Fruit fly (Drosophila melanogaster) S2 (cell line): ENCODE data around the gene lqf.

Experiments
- CG8478 ChIP-seq: fragments of >200 bp; optimal IDR thresholded peaks from 2 replicates; lab custom pipeline; 2018
- CTCF ChIP-seq, 2 experiments: fragments of >200 bp; optimal IDR thresholded peaks; 2 replicates each; lab custom pipeline; 2018

lqf gene

dm6 chr3L:7529081-7530021 lies 771 bp downstream of the lqf start:
- no peak for TF ChIP-seq CTCF (optimal IDR thresholded peaks at IDR 0.05; lab: Kevin White, UChicago)
- TF ChIP-seq CG8478, result no peak

- TF ChIP-seq CTCF (optimal IDR thresholded peaks at IDR 0.05; lab: Kevin White, UChicago) (no peak), CG8478 (no peak)
Measured at dm6 chr3L:7530461-7531338, 2.1 kb downstream of the lqf start.

DNA sequence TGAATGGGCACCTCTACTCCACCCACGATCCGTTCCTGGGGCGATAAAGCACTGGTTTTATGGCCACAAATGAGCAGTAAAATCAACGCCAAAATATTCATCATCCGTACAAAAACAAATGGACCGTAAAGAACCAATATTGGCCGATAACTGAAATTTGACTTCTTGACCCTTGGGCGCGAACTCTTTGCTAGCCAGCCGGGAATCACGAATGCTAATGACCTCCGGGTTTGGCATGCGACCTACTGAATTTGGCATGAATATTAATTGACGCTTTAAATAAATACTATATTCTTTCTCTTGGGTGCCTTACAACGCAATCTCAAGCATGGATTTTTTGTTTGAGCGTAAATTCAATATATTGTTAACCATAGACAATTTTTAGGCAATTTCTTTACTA lies 11.2 kb downstream of the lqf start, which contains the start of gene CG16998:
Gene CG16998 (minus strand): TSS at position 101 of the 400 bp plus-strand sequence.
- no peak for TF ChIP-seq CG8478
- no peak for TF ChIP-seq CTCF (optimal IDR thresholded peaks at IDR 0.05; lab: Kevin White, UChicago)

DNA sequence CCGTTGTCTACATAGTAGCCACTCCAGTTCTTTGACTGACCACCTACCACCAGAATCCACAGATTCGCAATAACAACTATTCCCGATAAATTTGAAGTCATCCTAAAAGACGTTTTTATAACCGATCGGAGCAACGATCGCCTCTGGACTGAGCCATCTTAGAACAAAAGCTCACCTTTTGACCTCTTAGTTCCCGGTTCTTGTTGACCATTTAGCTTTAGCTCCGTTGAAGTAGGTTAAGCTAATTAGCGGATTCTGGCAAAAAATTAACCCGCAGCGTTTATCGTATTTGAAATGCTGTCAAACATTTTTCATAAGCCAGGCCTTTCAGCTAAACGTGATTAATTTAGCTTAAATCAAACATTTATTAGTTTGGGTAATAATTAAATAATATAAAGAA lies 12.5 kb downstream of the lqf start, which contains the start of gene CG32374:
Gene CG32374 (minus strand): TSS at position 101 of the 400 bp plus-strand sequence.
- TF ChIP-seq CTCF (optimal IDR thresholded peaks at IDR 0.05; lab: Kevin White, UChicago) (no peak), CG8478 (no peak)

DNA sequence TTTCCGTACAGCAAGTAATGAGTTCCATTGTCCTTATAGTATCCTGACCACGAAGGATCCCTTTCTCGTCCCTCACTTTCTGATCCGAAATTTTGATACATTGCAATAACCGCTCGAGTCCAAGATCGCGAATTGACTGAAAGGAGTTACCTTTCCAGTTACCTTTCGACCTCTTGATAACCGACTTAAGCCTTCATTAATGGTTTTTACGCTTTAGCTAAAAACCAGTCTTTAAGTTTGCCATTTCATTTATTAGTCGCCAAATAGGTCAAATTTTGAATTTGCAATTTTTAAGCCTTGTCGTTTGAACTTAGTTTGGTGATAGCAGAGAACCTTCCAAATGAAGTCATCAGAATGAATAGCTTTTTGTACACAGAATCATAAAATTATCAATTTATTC lies 13.8 kb downstream of the lqf start, which contains the start of gene CG32376:
Gene CG32376 (minus strand): TSS at position 101 of the 400 bp plus-strand sequence.
- TF ChIP-seq CTCF (optimal IDR thresholded peaks at IDR 0.05; lab: Kevin White, UChicago) (no peak), CG8478 (no peak)

dm6 chr3L:7544639-7545183 lies 16.1 kb downstream of the lqf start:
- TF ChIP-seq CTCF (optimal IDR thresholded peaks at IDR 0.05; lab: Kevin White, UChicago) (no peak), CG8478 (no peak)

dm6 chr3L:7545562-7545961 lies 17.0 kb downstream of the lqf start:
- TF ChIP-seq CTCF (optimal IDR thresholded peaks at IDR 0.05; lab: Kevin White, UChicago), result no peak

dm6 chr3L:7550225-7550624 lies 21.6 kb downstream of the lqf start:
- TF ChIP-seq CTCF (optimal IDR thresholded peaks at IDR 0.05; lab: Kevin White, UChicago) (no peak), CG8478 (no peak)

- no peak for TF ChIP-seq CG8478
- no peak for TF ChIP-seq CTCF (optimal IDR thresholded peaks at IDR 0.05; lab: Kevin White, UChicago)
Measured at dm6 chr3L:7552446-7552845, 23.9 kb downstream of the lqf start.

- no peak for TF ChIP-seq CG8478
- TF ChIP-seq CTCF (optimal IDR thresholded peaks at IDR 0.05; lab: Kevin White, UChicago), result no peak
Measured at dm6 chr3L:7553062-7553461, 24.5 kb downstream of the lqf start.

DNA sequence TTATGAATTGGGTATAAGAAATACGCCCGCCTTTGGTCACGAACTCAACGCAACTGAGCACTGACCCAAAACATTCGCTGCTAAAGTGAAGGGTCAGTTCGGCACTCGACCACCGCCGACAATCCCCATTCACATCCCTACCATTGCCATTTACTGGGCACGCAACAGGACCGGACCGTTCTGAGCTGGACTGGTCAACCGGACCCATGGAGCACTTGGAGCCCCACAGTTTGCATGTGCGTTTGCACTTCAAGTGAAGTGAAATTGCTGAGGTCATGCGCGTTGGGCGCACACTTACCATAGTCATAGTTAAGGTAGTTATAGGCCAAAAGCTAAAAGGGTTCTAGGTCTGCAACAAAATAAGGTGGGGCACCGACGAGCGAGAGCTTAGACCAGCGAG lies 31.4 kb downstream of the lqf start, which contains the start of gene CG14837:
Gene CG14837 (minus strand): TSS at position 101 of the 400 bp plus-strand sequence.
- TF ChIP-seq CTCF (optimal IDR thresholded peaks at IDR 0.05; lab: Kevin White, UChicago) (no peak), CG8478 (no peak)

dm6 chr3L:7560580-7560979 lies 32.0 kb downstream of the lqf start:
- TF ChIP-seq CTCF (optimal IDR thresholded peaks at IDR 0.05; lab: Kevin White, UChicago) (peak; percentile 73 to 80), CG8478 (no peak)

- TF ChIP-seq CG8478 (no peak), CTCF (optimal IDR thresholded peaks at IDR 0.05; lab: Kevin White, UChicago) (no peak)
Measured at dm6 chr3L:7562310-7562709, 33.7 kb downstream of the lqf start, which contains the start of gene frac. frac (plus strand) TSS chr3L:7562610.

dm6 chr3L:7572948-7573347 lies 44.4 kb downstream of the lqf start:
- TF ChIP-seq CG8478, result no peak
- TF ChIP-seq CTCF (optimal IDR thresholded peaks at IDR 0.05; lab: Kevin White, UChicago), result no peak

dm6 chr3L:7583154-7583553 lies 54.6 kb downstream of the lqf start, which contains the start of gene mmm:
mmm (plus strand) TSS chr3L:7583454.
- no peak for TF ChIP-seq CG8478
- no peak for TF ChIP-seq CTCF (optimal IDR thresholded peaks at IDR 0.05; lab: Kevin White, UChicago)
